Worm (Caenorhabditis elegans): Measurements from ENCODE around the gene pigw-1.

DNA sequence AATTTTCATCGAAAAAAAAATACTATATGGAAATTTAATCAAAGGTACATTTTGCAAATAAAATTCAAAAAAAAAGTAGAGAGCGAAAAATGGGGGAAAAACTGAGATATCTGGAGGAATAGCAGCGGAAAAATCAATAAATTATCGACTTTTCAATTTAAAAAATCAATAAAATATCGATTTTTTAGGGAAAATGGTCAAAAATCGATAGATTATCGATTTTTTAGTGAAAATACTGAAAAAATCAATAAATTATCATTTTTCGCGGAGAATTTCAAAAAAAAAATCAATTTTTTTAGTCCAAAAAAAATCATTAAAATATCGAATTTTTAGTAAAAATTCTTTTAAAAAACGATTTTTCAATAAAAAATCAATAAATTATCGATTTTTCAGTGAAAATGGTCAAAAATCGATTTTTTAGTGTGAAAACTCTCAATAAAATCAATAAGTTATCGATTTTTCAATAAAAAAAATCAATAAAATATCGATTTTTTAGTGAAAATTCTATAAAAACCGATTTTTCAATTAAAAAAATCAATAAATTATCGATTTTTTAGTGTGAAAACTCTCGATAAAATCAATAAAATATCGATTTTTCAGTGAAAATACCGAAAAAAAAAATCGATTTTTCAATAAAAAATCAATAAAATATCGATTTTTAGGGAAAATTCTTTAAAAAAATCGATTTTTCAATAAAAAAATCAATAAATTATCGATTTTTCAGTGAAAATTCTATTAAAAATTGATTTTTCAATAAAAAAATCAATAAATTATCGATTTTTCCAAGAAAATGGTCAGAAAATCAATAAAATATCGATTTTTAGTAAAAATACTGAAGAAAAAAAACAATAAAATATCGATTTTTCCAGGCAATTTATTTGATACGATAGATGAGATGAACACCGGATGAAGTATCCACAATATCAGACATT is 1.1 kb upstream of the pigw-1 start:
- TF ChIP-seq ama-1 (optimal IDR thresholded peaks at IDR 0.05) (no peak), ets-7 (tag; optimal IDR thresholded peaks at IDR 0.05) (no peak), tra-4 (tag; optimal IDR thresholded peaks at IDR 0.05) (no peak)

Measured in whole organism, early embryonic.